Fruit fly (Drosophila melanogaster) whole organism, embryonic: ENCODE results near the gene CG8097.

Experiments used
- Asciz ChIP-seq: fragments of 200-800 bp; sonication (Bioruptor generic); optimal IDR thresholded peaks from 2 replicates; lab custom pipeline; 2017; ENCODE audit warnings: missing biosample characterization, mild to moderate bottlenecking, missing genetic modification characterization, missing genetic modification reagents
- Bgb ChIP-seq: fragments of 200-800 bp; sonication (Bioruptor generic); IDR thresholded peaks from 2 replicates; pipeline ENCODE4 v1.3.6; 2022; ENCODE audit warnings: missing biosample characterization, missing genetic modification characterization; ENCODE audit not compliant: partially characterized antibody
- Blimp-1 ChIP-seq: fragments of 200-800 bp; sonication (Bioruptor generic); optimal IDR thresholded peaks from 3 replicates; lab custom pipeline; 2018; ENCODE audit warnings: missing biosample characterization, missing genetic modification characterization, mild to moderate bottlenecking, moderate library complexity, missing genetic modification reagents
- CG10267 ChIP-seq: fragments of 200-800 bp; sonication (Bioruptor generic); optimal IDR thresholded peaks from 2 replicates; lab custom pipeline; 2018; ENCODE audit warnings: missing biosample characterization, mild to moderate bottlenecking, missing genetic modification characterization, moderate library complexity
- CG10366 ChIP-seq: fragments of 200-800 bp; sonication (Bioruptor generic); IDR thresholded peaks from 2 replicates; pipeline ENCODE4 v1.3.6; 2022; ENCODE audit warnings: missing biosample characterization, missing genetic modification characterization
- CG10543 ChIP-seq: fragments of 200-800 bp; sonication (Bioruptor generic); optimal IDR thresholded peaks from 3 replicates; lab custom pipeline; 2017; ENCODE audit warnings: missing biosample characterization, mild to moderate bottlenecking, missing genetic modification characterization, moderate library complexity
- CG11247 ChIP-seq: fragments of 200-800 bp; sonication (Bioruptor generic); IDR thresholded peaks from 2 replicates; pipeline ENCODE4 v1.3.6; 2022; ENCODE audit warnings: missing biosample characterization, missing genetic modification characterization
- CG11723 ChIP-seq: fragments of 200-800 bp; sonication (Bioruptor generic); optimal IDR thresholded peaks from 2 replicates; lab custom pipeline; 2017; ENCODE audit warnings: missing biosample characterization, mild to moderate bottlenecking, missing genetic modification characterization
- CG12299 ChIP-seq: fragments of 200-800 bp; sonication (Bioruptor generic); optimal IDR thresholded peaks from 2 replicates; lab custom pipeline; 2018; ENCODE audit warnings: missing biosample characterization, mild to moderate bottlenecking, missing genetic modification characterization
- CG1233 ChIP-seq: fragments of 200-800 bp; sonication (Bioruptor generic); optimal IDR thresholded peaks from 4 replicates; lab custom pipeline; 2018; ENCODE audit warnings: missing biosample characterization, mild to moderate bottlenecking, missing genetic modification characterization
- CG12659 ChIP-seq: fragments of 200-800 bp; sonication (Bioruptor generic); optimal IDR thresholded peaks from 3 replicates; lab custom pipeline; 2017; ENCODE audit warnings: mild to moderate bottlenecking, missing biosample characterization, missing genetic modification reagents, missing genetic modification characterization
- CG14441 ChIP-seq: fragments of 200-800 bp; sonication (Bioruptor generic); IDR thresholded peaks from 2 replicates; pipeline ENCODE4 v1.3.6; 2022; ENCODE audit warnings: missing biosample characterization, missing genetic modification characterization
- CG15269 ChIP-seq: fragments of 200-800 bp; sonication (Bioruptor generic); optimal IDR thresholded peaks from 2 replicates; lab custom pipeline; 2018; ENCODE audit warnings: missing biosample characterization, mild to moderate bottlenecking, missing genetic modification characterization, moderate library complexity
- CG1603 ChIP-seq: fragments of 200-800 bp; sonication (Bioruptor generic); optimal IDR thresholded peaks from 2 replicates; lab custom pipeline; 2019; ENCODE audit warnings: missing biosample characterization, mild to moderate bottlenecking, missing genetic modification characterization, moderate library complexity
- CG17328 ChIP-seq: fragments of 200-800 bp; sonication (Bioruptor generic); IDR thresholded peaks from 2 replicates; pipeline ENCODE4 v1.3.6; 2022; ENCODE audit warnings: missing biosample characterization, missing genetic modification characterization
- CG1792 ChIP-seq: fragments of 200-800 bp; sonication (Bioruptor generic); optimal IDR thresholded peaks from 2 replicates; lab custom pipeline; 2016; ENCODE audit warnings: missing biosample characterization, missing genetic modification characterization
- CG34422 ChIP-seq: fragments of 200-800 bp; sonication (Bioruptor generic); IDR thresholded peaks from 3 replicates; pipeline ENCODE4 v1.3.6; 2022; ENCODE audit warnings: missing biosample characterization, missing genetic modification characterization
- CG42726 ChIP-seq: fragments of 200-800 bp; sonication (Bioruptor generic); IDR thresholded peaks from 2 replicates; pipeline ENCODE4 v1.3.6; 2022; ENCODE audit warnings: missing biosample characterization, missing genetic modification characterization; ENCODE audit not compliant: partially characterized antibody
- CG4820 ChIP-seq: fragments of 200-800 bp; sonication (Bioruptor generic); optimal IDR thresholded peaks from 3 replicates; lab custom pipeline; 2016; ENCODE audit warnings: missing biosample characterization, missing genetic modification characterization
- CG6254 ChIP-seq: fragments of 200-800 bp; sonication (Bioruptor generic); optimal IDR thresholded peaks from 3 replicates; lab custom pipeline; 2017; ENCODE audit warnings: mild to moderate bottlenecking, missing biosample characterization, missing genetic modification reagents, missing genetic modification characterization
- CG7987 ChIP-seq: fragments of 200-800 bp; sonication (Bioruptor generic); optimal IDR thresholded peaks from 2 replicates; lab custom pipeline; 2018; ENCODE audit warnings: missing biosample characterization, mild to moderate bottlenecking, missing genetic modification characterization, moderate library complexity
- CG8290 ChIP-seq, 3 experiments: fragments of 200-800 bp; sonication (Bioruptor generic); optimal IDR thresholded peaks; 2 replicates each; lab custom pipeline; 2016 to 2019; ENCODE audit warnings: missing biosample characterization in 3 of 3, missing genetic modification characterization in 3 of 3, mild to moderate bottlenecking in 2 of 3, moderate library complexity in 1 of 3
- CG9876 ChIP-seq: fragments of 200-800 bp; sonication (Bioruptor generic); optimal IDR thresholded peaks from 2 replicates; lab custom pipeline; 2016; ENCODE audit warnings: missing biosample characterization, missing genetic modification characterization
- Dip2 ChIP-seq: fragments of 200-800 bp; sonication (Bioruptor generic); IDR thresholded peaks from 2 replicates; pipeline ENCODE4 v1.3.6; 2022; ENCODE audit warnings: missing biosample characterization, missing genetic modification characterization
- Ets97D ChIP-seq: fragments of 200-800 bp; sonication (Bioruptor generic); optimal IDR thresholded peaks from 3 replicates; lab custom pipeline; 2016; ENCODE audit warnings: missing biosample characterization, missing genetic modification characterization
- H2.0 ChIP-seq: fragments of 200-800 bp; sonication (Bioruptor generic); IDR thresholded peaks from 2 replicates; pipeline ENCODE4 v1.3.6; 2022; ENCODE audit warnings: missing biosample characterization, missing genetic modification characterization
- HLHmδ ChIP-seq: fragments of 200-800 bp; sonication (Bioruptor generic); optimal IDR thresholded peaks from 2 replicates; lab custom pipeline; 2018; ENCODE audit warnings: missing biosample characterization, mild to moderate bottlenecking, missing genetic modification characterization, moderate library complexity
- Hr3 ChIP-seq: fragments of 200-800 bp; sonication (Bioruptor generic); optimal IDR thresholded peaks from 3 replicates; lab custom pipeline; 2016; ENCODE audit warnings: missing biosample characterization, missing genetic modification characterization
- Kr ChIP-seq: fragments of 200-800 bp; sonication (Bioruptor generic); optimal IDR thresholded peaks from 2 replicates; lab custom pipeline; 2017; ENCODE audit warnings: missing biosample characterization, mild to moderate bottlenecking, missing genetic modification characterization
- Neu2 ChIP-seq: fragments of 200-800 bp; sonication (Bioruptor generic); optimal IDR thresholded peaks from 3 replicates; lab custom pipeline; 2016; ENCODE audit warnings: missing biosample characterization, missing genetic modification characterization, borderline replicate concordance
- Opbp ChIP-seq: fragments of 200-800 bp; sonication (Bioruptor generic); IDR thresholded peaks from 3 replicates; pipeline ENCODE4 v1.3.6; 2022; ENCODE audit warnings: missing biosample characterization, missing genetic modification characterization; ENCODE audit not compliant: partially characterized antibody
- PHDP ChIP-seq: fragments of 200-800 bp; sonication (Bioruptor generic); optimal IDR thresholded peaks from 3 replicates; lab custom pipeline; 2018; ENCODE audit warnings: missing biosample characterization, mild to moderate bottlenecking, missing genetic modification characterization, moderate library complexity
- Sox100B ChIP-seq: fragments of 200-800 bp; sonication (Bioruptor generic); optimal IDR thresholded peaks from 3 replicates; lab custom pipeline; 2018; ENCODE audit warnings: missing biosample characterization, mild to moderate bottlenecking, missing genetic modification characterization
- Sry-β ChIP-seq: fragments of 200-800 bp; sonication (Bioruptor generic); optimal IDR thresholded peaks from 2 replicates; lab custom pipeline; 2018; ENCODE audit warnings: missing biosample characterization, mild to moderate bottlenecking, missing genetic modification characterization, moderate library complexity
- Trl ChIP-seq, 3 experiments: fragments of >200 bp in 2 of 3; fragments of 200-800 bp in 1 of 3; sonication (Bioruptor generic) in 1 of 3; optimal IDR thresholded peaks; 2 replicates in 1 of 3; 3 replicates in 2 of 3; lab custom pipeline; 2016 to 2017; ENCODE audit warnings: missing biosample characterization in 1 of 3, missing genetic modification characterization in 1 of 3
- Vsx1 ChIP-seq: fragments of 200-800 bp; sonication (Bioruptor generic); optimal IDR thresholded peaks from 2 replicates; lab custom pipeline; 2017; ENCODE audit warnings: missing biosample characterization, mild to moderate bottlenecking, missing genetic modification characterization, missing genetic modification reagents
- ac ChIP-seq: fragments of 200-800 bp; sonication (Bioruptor generic); optimal IDR thresholded peaks from 3 replicates; lab custom pipeline; 2017; ENCODE audit warnings: missing biosample characterization, mild to moderate bottlenecking, missing genetic modification characterization
- ap ChIP-seq: fragments of 200-800 bp; sonication (Bioruptor generic); IDR thresholded peaks from 2 replicates; pipeline ENCODE4 v1.3.6; 2022; ENCODE audit warnings: missing biosample characterization, missing genetic modification characterization
- caup ChIP-seq: fragments of 200-800 bp; sonication (Bioruptor generic); optimal IDR thresholded peaks from 3 replicates; lab custom pipeline; 2017; ENCODE audit warnings: missing biosample characterization, mild to moderate bottlenecking, missing genetic modification characterization, moderate library complexity; ENCODE audit not compliant: severe bottlenecking
- gro ChIP-seq: fragments of 200-800 bp; sonication (Bioruptor generic); optimal IDR thresholded peaks from 2 replicates; lab custom pipeline; 2016; ENCODE audit warnings: missing biosample characterization, missing genetic modification characterization
- h ChIP-seq: fragments of >200 bp; optimal IDR thresholded peaks from 2 replicates; lab custom pipeline; 2017
- ham ChIP-seq: fragments of 200-800 bp; sonication (Bioruptor generic); IDR thresholded peaks from 2 replicates; pipeline ENCODE4 v1.3.6; 2022; ENCODE audit warnings: missing biosample characterization, missing genetic modification characterization
- lab ChIP-seq: fragments of 200-800 bp; sonication (Bioruptor generic); optimal IDR thresholded peaks from 3 replicates; lab custom pipeline; 2017; ENCODE audit warnings: missing biosample characterization, missing genetic modification characterization, mild to moderate bottlenecking, moderate library complexity, missing genetic modification reagents
- mirr ChIP-seq: fragments of 200-800 bp; sonication (Bioruptor generic); optimal IDR thresholded peaks from 3 replicates; lab custom pipeline; 2018; ENCODE audit warnings: missing biosample characterization, mild to moderate bottlenecking, missing genetic modification characterization
- run ChIP-seq: fragments of 200-800 bp; sonication (Bioruptor generic); optimal IDR thresholded peaks from 3 replicates; lab custom pipeline; 2018; ENCODE audit warnings: missing biosample characterization, mild to moderate bottlenecking, missing genetic modification characterization
- scrt ChIP-seq: fragments of 200-800 bp; sonication (Bioruptor generic); optimal IDR thresholded peaks from 2 replicates; lab custom pipeline; 2018; ENCODE audit warnings: missing biosample characterization, mild to moderate bottlenecking, missing genetic modification characterization, moderate library complexity
- sens ChIP-seq: fragments of 200-800 bp; sonication (Bioruptor generic); peaks from one replicate; lab custom pipeline; 2016; ENCODE audit warnings: missing biosample characterization, missing genetic modification characterization
- sens-2 ChIP-seq: fragments of 200-800 bp; sonication (Bioruptor generic); IDR thresholded peaks from 2 replicates; pipeline ENCODE4 v1.3.6; 2022; ENCODE audit warnings: missing biosample characterization, missing genetic modification characterization
- unpg ChIP-seq: fragments of 200-800 bp; sonication (Bioruptor generic); optimal IDR thresholded peaks from 3 replicates; lab custom pipeline; 2018; ENCODE audit warnings: missing biosample characterization, mild to moderate bottlenecking, missing genetic modification characterization, moderate library complexity

CG8097 gene

dm6 chrX:15626279-15626678 lies 43.3 kb downstream of the CG8097 start (continued):
- TF ChIP-seq sens-2 (0 out of 2 replicates have a peak, but pooled peaks have one; percentile 10), Kr (GFP tag; lab: Kevin White, UChicago) (no peak), CG34422 (GFP tag; lab: Robert Waterston, UW) (no peak), Blimp-1 (GFP tag; lab: Kevin White, UChicago) (peak; percentile 2), PHDP (no peak), unpg (peak; percentile 9), CG11723 (no peak), run (no peak), Asciz (GFP tag; lab: Kevin White, UChicago) (no peak), HLHmδ (no peak), Neu2 (GFP tag; lab: Kevin White, UChicago) (no peak), CG10267 (tag; lab: Kevin White, UChicago) (no peak), Bgb (peak; percentile 60; the same call in 1 of the 2 replicates), CG42726 (GFP tag; lab: Robert Waterston, UW) (no peak), sens (GFP tag; lab: Kevin White, UChicago) (peak; percentile 1), lab (peak; percentile 31), Opbp (GFP tag; lab: Robert Waterston, UW) (peak; percentile 71; the same call in 2 of the 3 replicates), CG7987 (GFP tag; lab: Kevin White, UChicago) (no peak), CG12659 (no peak), CG17328 (GFP tag; lab: Robert Waterston, UW) (peak; percentile 40; the same call in 1 of the 2 replicates), CG10366 (GFP tag; lab: Robert Waterston, UW) (no peak), Vsx1 (no peak), H2.0 (no peak), CG1233 (no peak), h (lab: Kevin White, UChicago) (no peak), scrt (GFP tag; lab: Kevin White, UChicago) (no peak), Trl (optimal IDR thresholded peaks at IDR 0.05; lab: Kevin White, UChicago) (peak in 1 of 2 experiments; percentile 13), Trl (GFP tag; optimal IDR thresholded peaks at IDR 0.05; lab: Kevin White, UChicago) (no peak), CG6254 (GFP tag; lab: Kevin White, UChicago) (no peak), caup (peak; percentile 22), Hr3 (GFP tag; lab: Kevin White, UChicago) (no peak), CG10543 (GFP tag; lab: Kevin White, UChicago) (peak; percentile 73), CG12299 (tag; lab: Kevin White, UChicago) (no peak), CG14441 (GFP tag; lab: Robert Waterston, UW) (no peak), CG1792 (no peak), CG15269 (tag; lab: Kevin White, UChicago) (no peak), Sox100B (no peak), CG11247 (GFP tag; lab: Robert Waterston, UW) (no peak), CG4820 (no peak), ap (GFP tag; lab: Robert Waterston, UW) (no peak), CG9876 (no peak), ac (GFP tag; lab: Kevin White, UChicago) (no peak), Dip2 (no peak), ham (GFP tag; lab: Robert Waterston, UW) (no peak), Ets97D (GFP tag; lab: Kevin White, UChicago) (no peak), CG1603 (tag; lab: Kevin White, UChicago) (no peak), CG8290 (GFP tag; optimal IDR thresholded peaks at IDR 0.05; lab: Kevin White, UChicago) (peak; percentile 0), CG8290 (tag; optimal IDR thresholded peaks at IDR 0.05; lab: Kevin White, UChicago) (peak in 1 of 2 experiments; percentile 57), Sry-β (GFP tag; lab: Kevin White, UChicago) (no peak), mirr (GFP tag; lab: Kevin White, UChicago) (peak; percentile 45), gro (GFP tag; lab: Kevin White, UChicago) (peak; percentile 49)
